Fruit fly (Drosophila melanogaster): ENCODE data around the gene Kaz1-ORFB.

- no peak for TF ChIP-seq br (GFP tag; optimal IDR thresholded peaks at IDR 0.05)
- TF ChIP-seq CG9705 (GFP tag; optimal IDR thresholded peaks at IDR 0.05): no peak
Observed at dm6 chr3L:234337-234736, 17.9 kb downstream of the Kaz1-ORFB start.

All from whole organism, wandering third instar larva.